Worm (Caenorhabditis elegans): ENCODE data around the gene F38B7.11.

The F38B7.11 gene

DNA sequence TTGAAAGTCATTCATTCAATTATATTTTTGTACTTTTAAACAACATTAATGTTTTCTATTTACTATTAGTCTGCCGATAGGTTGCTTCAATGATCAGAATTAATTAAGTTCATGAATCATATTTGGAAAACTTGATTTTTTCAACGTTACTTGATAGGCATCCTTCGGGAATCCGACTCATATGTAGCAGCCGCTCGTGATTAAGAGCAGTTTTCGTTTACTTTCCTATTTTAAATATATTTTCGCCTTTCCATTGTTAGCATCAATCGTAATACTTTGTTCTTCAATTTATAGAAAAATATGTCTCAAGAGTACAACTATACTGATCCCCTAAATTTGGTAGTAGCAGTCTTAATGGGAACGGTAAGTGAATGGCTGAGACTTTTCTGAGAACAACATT lies 33.9 kb downstream of the F38B7.11 start, which contains the start of gene srx-90:
srx-90 (plus strand) TSS at position 301 of the 400 bp plus-strand sequence.
- TF ChIP-seq pha-2 (tag; optimal IDR thresholded peaks at IDR 0.05) (no peak), hlh-8 (tag; optimal IDR thresholded peaks at IDR 0.05) (no peak), fkh-6 (tag; optimal IDR thresholded peaks at IDR 0.05) (no peak), nhr-11 (tag; optimal IDR thresholded peaks at IDR 0.05) (no peak), ceh-6 (GFP tag; optimal IDR thresholded peaks at IDR 0.05) (no peak), pag-3 (tag; optimal IDR thresholded peaks at IDR 0.05; ENCODE audit: borderline replicate concordance) (no peak), ceh-2 (tag; optimal IDR thresholded peaks at IDR 0.05) (no peak), elt-4 (tag; optimal IDR thresholded peaks at IDR 0.05) (no peak), pros-1 (tag; optimal IDR thresholded peaks at IDR 0.05) (no peak), K09A11.1 (tag; optimal IDR thresholded peaks at IDR 0.05; ENCODE audit: insufficient read depth) (no peak), C38D4.7 (GFP tag; optimal IDR thresholded peaks at IDR 0.05) (no peak), T23F11.4 (GFP tag; optimal IDR thresholded peaks at IDR 0.05) (no peak), dmd-4 (tag; optimal IDR thresholded peaks at IDR 0.05; ENCODE audit: borderline replicate concordance) (no peak), Y22D7AL.16 (tag; optimal IDR thresholded peaks at IDR 0.05) (no peak), fax-1 (tag; optimal IDR thresholded peaks at IDR 0.05) (no peak), pqm-1 (tag; optimal IDR thresholded peaks at IDR 0.05) (no peak)

DNA sequence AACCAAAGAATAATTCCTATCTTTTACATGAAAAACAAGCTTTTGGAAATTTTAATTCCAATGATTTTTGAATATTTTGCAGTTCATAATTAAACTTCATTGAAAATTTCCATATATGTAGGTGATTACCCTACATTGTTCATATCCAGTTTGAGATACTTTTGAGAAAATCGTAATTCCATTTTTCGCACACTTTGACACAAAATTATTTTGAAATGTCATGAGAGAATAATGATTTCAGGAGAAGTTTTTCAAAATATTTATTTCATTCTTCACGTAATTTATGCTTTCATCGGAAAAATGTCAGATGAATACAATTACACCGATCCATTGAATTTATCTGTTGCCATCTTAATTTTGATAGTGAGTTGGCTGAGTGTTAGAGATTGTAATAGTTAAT lies 36.3 kb downstream of the F38B7.11 start, which contains the start of gene srx-88:
srx-88 (plus strand) TSS at position 301 of the 400 bp plus-strand sequence.
- no peak for TF ChIP-seq elt-2 (tag; optimal IDR thresholded peaks at IDR 0.05)
- TF ChIP-seq syd-9 (tag; optimal IDR thresholded peaks at IDR 0.05): no peak
- no peak for TF ChIP-seq hlh-13 (GFP tag; optimal IDR thresholded peaks at IDR 0.05)
- no peak for TF ChIP-seq zip-5 (tag; optimal IDR thresholded peaks at IDR 0.05)
- TF ChIP-seq pag-3 (tag; optimal IDR thresholded peaks at IDR 0.05; ENCODE audit: borderline replicate concordance): no peak
- no peak for TF ChIP-seq ets-4 (tag; optimal IDR thresholded peaks at IDR 0.05)
- TF ChIP-seq ceh-18 (tag; optimal IDR thresholded peaks at IDR 0.05): no peak
- TF ChIP-seq pat-9 (tag; optimal IDR thresholded peaks at IDR 0.05): no peak
- no peak for TF ChIP-seq pha-2 (tag; optimal IDR thresholded peaks at IDR 0.05)
- no peak for TF ChIP-seq pha-4 (tag; optimal IDR thresholded peaks at IDR 0.05)
- no peak for TF ChIP-seq ceh-19 (GFP tag; optimal IDR thresholded peaks at IDR 0.05)
- TF ChIP-seq ttx-3 (tag; optimal IDR thresholded peaks at IDR 0.05): no peak
- TF ChIP-seq sdc-2 (tag; optimal IDR thresholded peaks at IDR 0.05): no peak
- TF ChIP-seq npax-4 (tag; optimal IDR thresholded peaks at IDR 0.05): no peak
- no peak for TF ChIP-seq T23F11.4 (GFP tag; optimal IDR thresholded peaks at IDR 0.05)
- no peak for TF ChIP-seq nfya-1 (tag; optimal IDR thresholded peaks at IDR 0.05)
- TF ChIP-seq tbx-2 (tag; optimal IDR thresholded peaks at IDR 0.05): no peak
- no peak for TF ChIP-seq dve-1 (tag; optimal IDR thresholded peaks at IDR 0.05)
- no peak for TF ChIP-seq unc-86 (tag; optimal IDR thresholded peaks at IDR 0.05)
- no peak for TF ChIP-seq C38D4.7 (GFP tag; optimal IDR thresholded peaks at IDR 0.05)

DNA sequence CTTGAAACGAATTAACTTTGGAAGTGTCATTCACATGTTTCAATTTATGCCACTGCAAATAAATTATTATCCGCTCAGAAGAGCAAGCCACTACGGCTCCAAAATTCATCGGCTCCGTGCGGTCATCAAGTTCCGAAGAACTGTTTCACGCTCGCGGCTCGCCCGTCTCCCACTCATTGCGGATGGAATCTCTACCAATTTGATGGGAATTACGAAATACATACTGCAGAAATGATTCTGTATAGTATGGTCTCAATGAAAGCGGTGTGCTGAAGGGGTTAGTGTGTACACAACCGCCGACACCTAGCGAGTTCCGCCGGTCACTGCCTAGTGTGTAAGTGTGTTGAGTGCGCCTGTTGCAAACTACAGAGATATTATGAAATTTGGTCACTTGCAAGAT lies 38.2 kb downstream of the F38B7.11 start:
- TF ChIP-seq madf-2 (tag; optimal IDR thresholded peaks at IDR 0.05): no peak
- TF ChIP-seq ama-1 (optimal IDR thresholded peaks at IDR 0.05): peak; percentile 1

DNA sequence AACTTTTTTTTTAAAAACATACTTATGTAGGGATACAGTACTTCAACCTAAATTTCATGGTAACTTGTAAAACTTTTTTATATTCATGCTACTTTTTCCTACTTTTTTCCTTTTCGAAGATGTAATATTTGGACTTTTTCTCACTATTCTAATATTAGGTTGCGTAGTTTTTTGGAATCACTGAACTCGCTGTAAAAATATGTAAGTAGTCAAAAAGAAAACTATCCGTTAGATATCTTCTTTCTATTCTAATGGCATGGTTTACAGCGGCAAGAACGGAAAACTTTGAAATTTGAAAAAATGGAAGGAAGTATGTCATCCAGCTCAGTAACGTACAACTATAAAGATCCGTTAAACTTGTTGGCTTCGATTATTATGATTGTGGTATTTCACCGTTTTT lies 42.5 kb downstream of the F38B7.11 start, which contains the start of gene srx-82:
srx-82 (plus strand) TSS at position 301 of the 400 bp plus-strand sequence.
- no peak for TF ChIP-seq pqm-1 (tag; optimal IDR thresholded peaks at IDR 0.05)

DNA sequence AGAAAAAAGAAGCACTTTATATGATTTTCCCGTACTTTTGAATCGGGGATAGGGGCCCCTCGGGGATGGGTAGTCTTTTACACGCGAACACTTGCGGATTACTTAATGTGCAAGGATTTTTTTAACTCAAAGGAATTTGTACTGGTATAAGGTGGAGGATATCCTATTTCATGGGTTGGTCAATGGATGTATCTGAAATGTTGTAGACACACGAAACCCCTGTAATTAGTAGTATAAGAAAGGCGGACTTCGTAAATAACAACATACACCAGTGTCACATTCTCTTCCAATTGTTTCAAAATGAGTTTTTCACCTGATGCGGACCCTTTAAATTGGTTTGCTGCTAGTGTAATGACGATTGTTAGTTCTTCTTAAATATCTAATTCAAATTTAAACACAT lies 46.5 kb downstream of the F38B7.11 start, which contains the start of gene srx-80:
srx-80 (plus strand) TSS at position 301 of the 400 bp plus-strand sequence.
- TF ChIP-seq unc-3 (GFP tag; conservative IDR thresholded peaks at IDR 0.05) (no peak), unc-3 (tag; optimal IDR thresholded peaks at IDR 0.05) (no peak), ceh-6 (GFP tag; optimal IDR thresholded peaks at IDR 0.05) (no peak), pax-1 (tag; optimal IDR thresholded peaks at IDR 0.05) (no peak), hlh-13 (GFP tag; optimal IDR thresholded peaks at IDR 0.05) (no peak)

Measured in whole organism, late embryonic.